Fruit fly (Drosophila melanogaster): ENCODE measurements around the gene CG17026.

Gene CG17026

DNA sequence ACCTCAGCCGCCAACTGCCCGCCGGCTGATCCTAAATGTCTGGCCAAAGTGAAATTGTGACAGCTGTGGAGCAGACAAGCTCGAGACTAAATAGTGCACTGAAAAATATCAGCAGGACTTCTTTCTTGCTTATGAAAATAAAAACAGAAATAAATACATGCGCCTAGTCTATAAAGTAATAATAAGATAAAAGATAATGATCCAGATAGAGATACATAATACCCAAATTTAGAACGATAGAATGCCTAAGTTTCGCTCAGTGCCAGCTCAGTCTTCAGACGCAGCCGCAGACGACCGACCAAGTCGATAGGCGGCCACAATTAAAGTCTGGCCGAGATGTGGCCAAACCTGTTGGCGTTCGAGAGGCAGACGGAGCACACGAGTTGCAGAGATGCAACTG is 34.3 kb upstream of the CG17026 start (continued):
- peak; percentile 67 for TF ChIP-seq CG6689 (GFP tag; IDR thresholded peaks at IDR 0.05)
- TF ChIP-seq CG7556 (GFP tag; optimal IDR thresholded peaks at IDR 0.05), result peak; percentile 16

DNA sequence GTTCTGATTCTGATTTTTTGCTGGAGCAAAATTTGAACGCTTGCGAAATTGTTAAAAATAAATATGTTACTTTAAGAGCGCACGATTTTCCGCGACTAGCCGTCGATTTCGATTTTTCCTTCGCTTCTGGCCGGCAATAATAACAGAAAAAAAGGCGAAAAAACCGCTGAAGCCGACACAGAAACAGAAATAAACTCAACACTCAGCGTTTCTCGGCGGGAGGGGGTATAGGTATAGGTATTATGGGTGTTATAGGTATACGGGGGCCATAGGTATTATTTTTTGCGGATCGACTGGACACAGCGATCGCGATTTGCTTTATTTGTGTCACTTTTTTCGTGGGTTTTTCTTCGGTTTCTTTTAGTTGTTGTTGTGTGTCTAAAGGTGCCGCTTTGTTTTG is 22.9 kb upstream of the CG17026 start:
- TF ChIP-seq CG3847 (GFP tag; IDR thresholded peaks at IDR 0.05), result no peak
- no peak for TF ChIP-seq Scr (GFP tag; IDR thresholded peaks at IDR 0.05; ENCODE audit: partially characterized antibody)
- TF ChIP-seq trh (GFP tag; optimal IDR thresholded peaks at IDR 0.05), result no peak
- no peak for TF ChIP-seq tll (GFP tag; optimal IDR thresholded peaks at IDR 0.05)
- 0 out of 3 replicates have a peak, but pooled peaks have one; percentile 10 for TF ChIP-seq C15 (GFP tag; IDR thresholded peaks at IDR 0.05)
- TF ChIP-seq zfh1 (GFP tag; IDR thresholded peaks at IDR 0.05), result no peak
- 0 out of 3 replicates have a peak, but pooled peaks have one; percentile 27 for TF ChIP-seq CG2199 (GFP tag; IDR thresholded peaks at IDR 0.05)
- TF ChIP-seq CG13894 (tag; optimal IDR thresholded peaks at IDR 0.05), result peak; percentile 2
- no peak for TF ChIP-seq gt (GFP tag; IDR thresholded peaks at IDR 0.05)

DNA sequence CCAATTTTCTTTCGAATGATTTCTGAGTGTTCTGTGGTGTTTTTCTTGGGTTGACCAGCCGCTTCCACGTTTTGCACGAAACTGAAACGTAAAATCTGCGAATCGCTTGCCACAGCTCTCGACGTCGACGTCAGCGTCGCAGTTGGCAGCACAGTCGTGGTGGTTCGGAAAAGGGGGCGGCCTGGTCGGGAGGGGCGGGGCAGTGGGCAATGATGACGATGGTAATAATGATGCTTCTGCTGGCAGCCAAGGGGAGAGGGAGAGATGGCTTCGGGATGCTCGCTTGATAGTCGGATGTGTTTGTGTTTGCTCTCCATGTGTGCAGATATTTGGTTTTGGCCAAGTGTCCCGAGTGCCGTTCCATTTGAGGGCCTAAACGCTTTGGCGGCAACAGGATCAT is 22.3 kb upstream of the CG17026 start:
- TF ChIP-seq run (tag; optimal IDR thresholded peaks at IDR 0.05) (no peak), grau (tag; optimal IDR thresholded peaks at IDR 0.05) (no peak), E2f1 (GFP tag; IDR thresholded peaks at IDR 0.05) (0 out of 2 replicates have a peak, but pooled peaks have one; percentile 9), p53 (GFP tag; optimal IDR thresholded peaks at IDR 0.05) (no peak), CG13287 (GFP tag; IDR thresholded peaks at IDR 0.05; ENCODE audit: partially characterized antibody) (peak; percentile 10; the same call in 1 of the 2 replicates), CG10543 (GFP tag; optimal IDR thresholded peaks at IDR 0.05) (peak; percentile 30), Hey (tag; optimal IDR thresholded peaks at IDR 0.05) (no peak), Bgb (GFP tag; IDR thresholded peaks at IDR 0.05; ENCODE audit: partially characterized antibody) (peak; percentile 42; the same call in 1 of the 2 replicates), HLH4C (GFP tag; IDR thresholded peaks at IDR 0.05; ENCODE audit: partially characterized antibody) (no peak), CG14965 (GFP tag; optimal IDR thresholded peaks at IDR 0.05; ENCODE audit: borderline replicate concordance) (no peak), lab (GFP tag; optimal IDR thresholded peaks at IDR 0.05) (peak; percentile 19), CG7786 (GFP tag; optimal IDR thresholded peaks at IDR 0.05) (no peak), abd-A (tag; optimal IDR thresholded peaks at IDR 0.05) (peak; percentile 30), tna (GFP tag; IDR thresholded peaks at IDR 0.05; ENCODE audit: partially characterized antibody) (no peak), BEAF-32 (GFP tag; optimal IDR thresholded peaks at IDR 0.05) (no peak), CG18262 (tag; optimal IDR thresholded peaks at IDR 0.05) (no peak), da (GFP tag; optimal IDR thresholded peaks at IDR 0.05) (no peak), fd96Cb (tag; optimal IDR thresholded peaks at IDR 0.05) (no peak), Adf1 (GFP tag; IDR thresholded peaks at IDR 0.05) (peak; percentile 96), nom (GFP tag; optimal IDR thresholded peaks at IDR 0.05) (peak; percentile 10), CG10147 (GFP tag; optimal IDR thresholded peaks at IDR 0.05) (no peak), CG1233 (GFP tag; optimal IDR thresholded peaks at IDR 0.05) (no peak), Awh (GFP tag; IDR thresholded peaks at IDR 0.05) (0 out of 2 replicates have a peak, but pooled peaks have one; percentile 12), Deaf1 (tag; optimal IDR thresholded peaks at IDR 0.05) (peak; percentile 78), lmd (GFP tag; IDR thresholded peaks at IDR 0.05) (no peak), CG12769 (tag; optimal IDR thresholded peaks at IDR 0.05) (peak; percentile 82), CG15011 (GFP tag; optimal IDR thresholded peaks at IDR 0.05) (no peak), crol (GFP tag; IDR thresholded peaks at IDR 0.05) (peak; percentile 88), NC2α (GFP tag; optimal IDR thresholded peaks at IDR 0.05) (no peak), CG3726 (GFP tag; IDR thresholded peaks at IDR 0.05) (no peak), ttk (GFP tag; IDR thresholded peaks at IDR 0.05) (no peak), Dref (GFP tag; IDR thresholded peaks at IDR 0.05) (no peak), hth (optimal IDR thresholded peaks at IDR 0.05) (no peak), pum (GFP tag; optimal IDR thresholded peaks at IDR 0.05) (no peak), CG15073 (GFP tag; optimal IDR thresholded peaks at IDR 0.05) (no peak), CG17612 (GFP tag; IDR thresholded peaks at IDR 0.05) (no peak), lilli (GFP tag; optimal IDR thresholded peaks at IDR 0.05) (no peak)

Data from whole organism, embryonic.